Worm (Caenorhabditis elegans) whole organism, L1 larva: ENCODE data around the gene C44B7.7.

Source experiments
- unc-130 ChIP-seq: fragments of 150-350 bp; optimal IDR thresholded peaks from 2 replicates; lab custom pipeline; 2017; ENCODE audit warnings: missing biosample characterization, missing genetic modification characterization, inconsistent platforms
- ztf-11 ChIP-seq, 2 experiments: sonication (generic microtip); optimal IDR thresholded peaks; 2 replicates each; lab custom pipeline; 2016 to 2017; ENCODE audit warnings: missing genetic modification characterization in 2 of 2, missing biosample characterization in 1 of 2, missing compliant biosample characterization in 1 of 2

ce11 chrII:6901795-6902194 is 21.8 kb upstream of the C44B7.7 start, which contains the start of gene psmd-9:
- no peak for TF ChIP-seq ztf-11 (tag; optimal IDR thresholded peaks at IDR 0.05; lab: Kevin White, UChicago)
- TF ChIP-seq unc-130 (tag; lab: Kevin White, UChicago) = no peak
